Worm (Caenorhabditis elegans): ENCODE results near the gene T03F6.10.
A peak's percentile ranks its signal among the peaks of the same experiment; 100 is the strongest.

Gene T03F6.10

DNA sequence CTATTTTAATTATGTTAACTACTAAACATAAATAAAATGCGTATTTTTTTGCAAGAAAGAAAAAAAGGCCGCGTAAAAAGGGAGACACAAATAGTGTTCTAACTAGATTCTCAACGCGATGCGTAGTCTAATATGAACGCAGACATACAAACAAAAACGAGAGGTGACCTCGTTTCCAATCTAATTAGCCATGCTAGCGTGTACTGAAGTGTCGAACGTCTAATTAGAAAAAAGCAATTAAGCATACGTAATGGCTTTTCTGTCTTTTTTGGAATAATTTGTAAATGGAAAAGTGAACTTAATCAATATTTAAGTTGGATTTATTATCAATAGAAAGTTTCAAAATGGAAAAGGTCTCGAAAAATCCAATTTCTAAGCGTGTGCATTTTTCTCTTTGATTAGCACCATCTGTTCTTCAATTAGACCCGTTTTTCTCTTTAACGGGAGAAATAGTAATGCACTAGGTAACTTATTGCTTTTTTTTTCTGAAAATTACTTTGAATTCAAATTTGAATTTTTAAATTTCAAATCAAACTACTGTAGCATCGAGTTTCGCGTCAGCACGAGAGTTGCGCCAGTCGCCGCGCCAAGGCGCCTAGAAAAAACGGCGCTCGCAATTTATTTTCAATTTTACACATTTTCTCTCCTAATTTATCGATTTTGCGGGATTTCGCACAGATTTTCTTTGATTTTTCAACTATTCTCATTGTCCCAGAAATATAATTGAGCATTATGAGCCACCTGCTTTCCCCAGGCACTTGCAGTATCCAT lies 37.5 kb downstream of the T03F6.10 start (continued):
- TF ChIP-seq unc-62 (GFP tag; optimal IDR thresholded peaks at IDR 0.05): no peak
- no peak for TF ChIP-seq nhr-84 (tag; optimal IDR thresholded peaks at IDR 0.05)
- TF ChIP-seq mep-1 (tag; optimal IDR thresholded peaks at IDR 0.05): no peak
- peak; percentile 65 to 83 for TF ChIP-seq lin-35 (GFP tag; optimal IDR thresholded peaks at IDR 0.05)
- TF ChIP-seq alr-1 (tag; optimal IDR thresholded peaks at IDR 0.05; ENCODE audit: borderline replicate concordance): no peak
- peak; percentile 35 for TF ChIP-seq nhr-47 (tag; optimal IDR thresholded peaks at IDR 0.05)
- peak; percentile 56 for TF ChIP-seq nhr-71 (tag; optimal IDR thresholded peaks at IDR 0.05)
- TF ChIP-seq nhr-20 (tag; optimal IDR thresholded peaks at IDR 0.05): peak; percentile 20
- TF ChIP-seq lsy-2 (tag; optimal IDR thresholded peaks at IDR 0.05): peak; percentile 55 to 80
- peak; percentile 66 for TF ChIP-seq dsc-1 (tag; optimal IDR thresholded peaks at IDR 0.05)
- TF ChIP-seq unc-98 (GFP tag; IDR thresholded peaks at IDR 0.05): no peak
- no peak for TF ChIP-seq elt-3 (tag; optimal IDR thresholded peaks at IDR 0.05)
- no peak for TF ChIP-seq unc-86 (tag; optimal IDR thresholded peaks at IDR 0.05)
- TF ChIP-seq pqm-1 (tag; optimal IDR thresholded peaks at IDR 0.05): no peak
- no peak for TF ChIP-seq nhr-19 (GFP tag; conservative IDR thresholded peaks at IDR 0.05)
- no peak for TF ChIP-seq zag-1 (tag; optimal IDR thresholded peaks at IDR 0.05)
- TF ChIP-seq hpl-2 (GFP tag; optimal IDR thresholded peaks at IDR 0.05): no peak
- no peak for TF ChIP-seq C04F5.9 (tag; optimal IDR thresholded peaks at IDR 0.05)
- no peak for TF ChIP-seq efl-3 (GFP tag; optimal IDR thresholded peaks at IDR 0.05)
- no peak for TF ChIP-seq ces-1 (GFP tag; optimal IDR thresholded peaks at IDR 0.05)
- TF ChIP-seq ama-1 (optimal IDR thresholded peaks at IDR 0.05): no peak
- peak; percentile 20 for TF ChIP-seq lin-15B (tag; optimal IDR thresholded peaks at IDR 0.05)
- TF ChIP-seq hlh-4 (tag; optimal IDR thresholded peaks at IDR 0.05): no peak
- peak; percentile 53 to 82 (median 78) for TF ChIP-seq dpl-1 (GFP tag; optimal IDR thresholded peaks at IDR 0.05)
- no peak for TF ChIP-seq fkh-4 (tag; optimal IDR thresholded peaks at IDR 0.05; ENCODE audit: borderline replicate concordance)
- peak; percentile 28 for TF ChIP-seq nhr-90 (tag; optimal IDR thresholded peaks at IDR 0.05; ENCODE audit: poor library complexity)
- no peak for TF ChIP-seq nhr-28 (tag; optimal IDR thresholded peaks at IDR 0.05)
- TF ChIP-seq fkh-10 (GFP tag; optimal IDR thresholded peaks at IDR 0.05): no peak
- no peak for TF ChIP-seq ceh-8 (GFP tag; optimal IDR thresholded peaks at IDR 0.05)
- TF ChIP-seq lin-13 (GFP tag; optimal IDR thresholded peaks at IDR 0.05): peak; percentile 34
- TF ChIP-seq ceh-90 (tag; optimal IDR thresholded peaks at IDR 0.05): no peak
- TF ChIP-seq mdl-1 (tag; optimal IDR thresholded peaks at IDR 0.05): no peak

ce11 chrIII:13339672-13340071 lies 38.5 kb downstream of the T03F6.10 start, which contains the start of gene F53A2.3:
Gene F53A2.3, minus strand, starts transcription at chrIII:13339772.
- TF ChIP-seq nhr-84 (tag; optimal IDR thresholded peaks at IDR 0.05) (no peak), swsn-7 (tag; optimal IDR thresholded peaks at IDR 0.05) (no peak), tbx-2 (tag; optimal IDR thresholded peaks at IDR 0.05) (no peak), irx-1 (tag; optimal IDR thresholded peaks at IDR 0.05) (no peak), nhr-47 (tag; optimal IDR thresholded peaks at IDR 0.05) (no peak)

DNA sequence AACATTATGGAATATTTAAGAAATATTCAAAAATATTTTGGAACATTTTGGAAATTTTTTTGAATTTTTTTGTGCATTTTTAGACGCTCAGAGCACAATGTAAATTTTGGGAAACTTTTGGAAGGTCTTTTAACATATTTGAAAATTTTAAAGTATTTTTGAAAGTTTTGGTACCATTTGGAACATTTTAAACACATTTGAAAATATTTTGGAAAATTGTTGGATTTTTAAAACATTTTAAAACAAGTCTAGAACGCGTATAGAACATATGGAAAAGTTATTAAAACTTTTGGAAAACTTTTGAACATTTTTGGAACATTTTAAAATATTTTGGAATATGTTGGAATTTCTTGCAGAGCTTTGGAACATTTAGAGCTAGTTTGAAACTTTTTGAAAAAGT lies 44.4 kb downstream of the T03F6.10 start, which contains the start of gene sdz-20:
Gene sdz-20, plus strand, starts transcription at position 301 of the 400 bp plus-strand sequence.
- TF ChIP-seq snu-23 (GFP tag; optimal IDR thresholded peaks at IDR 0.05) (no peak), aha-1 (tag; optimal IDR thresholded peaks at IDR 0.05) (no peak)

DNA sequence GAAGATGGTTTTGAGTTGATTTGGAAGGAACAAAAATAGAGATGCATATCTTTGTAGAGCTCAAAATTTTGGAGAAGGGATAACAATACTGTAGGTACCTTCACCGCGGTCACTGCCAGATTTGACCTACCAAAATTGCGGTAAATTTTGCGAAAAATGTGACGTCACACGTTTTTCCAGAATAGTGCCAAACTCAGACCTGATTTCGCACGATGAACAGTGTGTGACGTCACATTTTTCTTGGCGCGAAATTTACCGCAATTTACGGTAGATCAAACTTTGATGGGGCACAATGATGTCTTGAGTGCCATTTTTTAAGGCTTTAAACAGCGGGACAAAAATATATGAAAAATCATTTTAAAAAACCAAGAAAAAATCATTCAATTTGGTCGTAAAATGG lies 49.2 kb downstream of the T03F6.10 start:
- TF ChIP-seq C16A3.4 (tag; optimal IDR thresholded peaks at IDR 0.05) (no peak), efl-1 (optimal IDR thresholded peaks at IDR 0.05) (no peak), efl-1 (GFP tag; optimal IDR thresholded peaks at IDR 0.05 in 1 of 2) (peak in 1 of 2 experiments; percentile 64), nhr-85 (tag) (peak; percentile 10)
